Worm (Caenorhabditis elegans) whole organism, late embryonic: ENCODE results near the gene C50F4.4.

ENCODE experiments used
- F13H6.1 ChIP-seq: sonication (generic microtip); optimal IDR thresholded peaks from 2 replicates; lab custom pipeline; 2016; ENCODE audit warnings: missing genetic modification characterization, missing compliant biosample characterization
- ceh-22 ChIP-seq: sonication (generic microtip); optimal IDR thresholded peaks from 2 replicates; lab custom pipeline; 2017; ENCODE audit warnings: missing biosample characterization, missing genetic modification characterization
- che-1 ChIP-seq: sonication (generic microtip); optimal IDR thresholded peaks from 2 replicates; lab custom pipeline; 2016; ENCODE audit warnings: mild to moderate bottlenecking, missing genetic modification characterization, missing compliant biosample characterization
- dmd-4 ChIP-seq: sonication (generic microtip); optimal IDR thresholded peaks from 2 replicates; lab custom pipeline; 2016; ENCODE audit warnings: borderline replicate concordance, missing genetic modification characterization, missing compliant biosample characterization
- elt-4 ChIP-seq: sonication (generic microtip); optimal IDR thresholded peaks from 2 replicates; lab custom pipeline; 2016; ENCODE audit warnings: missing genetic modification characterization, missing compliant biosample characterization
- hlh-13 ChIP-seq: fragments of 200-800 bp; sonication (Bioruptor generic); optimal IDR thresholded peaks from 2 replicates; lab custom pipeline; 2018; ENCODE audit warnings: mild to moderate bottlenecking, missing genetic modification characterization, missing compliant biosample characterization
- pha-2 ChIP-seq: sonication (generic microtip); optimal IDR thresholded peaks from 2 replicates; lab custom pipeline; 2017; ENCODE audit warnings: mild to moderate bottlenecking, missing genetic modification characterization, missing compliant biosample characterization
- pha-4 ChIP-seq: fragments of 150-350 bp; optimal IDR thresholded peaks from 2 replicates; lab custom pipeline; 2018; ENCODE audit warnings: missing biosample characterization, missing genetic modification reagents, missing genetic modification characterization
- pqm-1 ChIP-seq: sonication (generic microtip); optimal IDR thresholded peaks from 2 replicates; lab custom pipeline; 2016; ENCODE audit warnings: missing genetic modification characterization, missing compliant biosample characterization
- unc-55 ChIP-seq: sonication (generic microtip); optimal IDR thresholded peaks from 2 replicates; lab custom pipeline; 2017; ENCODE audit warnings: missing biosample characterization, missing genetic modification reagents, missing genetic modification characterization

ce11 chrV:9576991-9577390, 40.4 kb downstream of the C50F4.4 start, which contains the start of gene F25B3.2:
- TF ChIP-seq pqm-1 (tag; lab: Kevin White, UChicago) (no peak), pha-4 (tag; lab: Kevin White, UChicago) (no peak), dmd-4 (tag; lab: Kevin White, UChicago) (no peak), hlh-13 (GFP tag; lab: Kevin White, UChicago) (no peak), elt-4 (no peak), unc-55 (GFP tag; lab: Kevin White, UChicago) (no peak), ceh-22 (tag; lab: Kevin White, UChicago) (no peak), F13H6.1 (tag; lab: Kevin White, UChicago) (no peak), pha-2 (tag; lab: Kevin White, UChicago) (no peak), che-1 (tag; lab: Kevin White, UChicago) (no peak)
